Fruit fly (Drosophila melanogaster): ENCODE data around the gene CG9368.

The CG9368 gene

dm6 chr3L:19580709-19581227 is 20.7 kb upstream of the CG9368 start:
- peak; percentile 10; the same call in 1 of the 2 replicates for TF ChIP-seq Ravus (GFP tag; IDR thresholded peaks at IDR 0.05)
- TF ChIP-seq ewg (GFP tag; optimal IDR thresholded peaks at IDR 0.05), result peak; percentile 63
- TF ChIP-seq hb (GFP tag; IDR thresholded peaks at IDR 0.05; ENCODE audit: partially characterized antibody), result no peak
- TF ChIP-seq Oli (tag; optimal IDR thresholded peaks at IDR 0.05), result no peak
- peak; percentile 67 for TF ChIP-seq Nf-YC (tag; optimal IDR thresholded peaks at IDR 0.05)
- peak; percentile 90 for TF ChIP-seq Deaf1 (tag; optimal IDR thresholded peaks at IDR 0.05)
- TF ChIP-seq CG42726 (GFP tag; IDR thresholded peaks at IDR 0.05; ENCODE audit: partially characterized antibody), result no peak
- no peak for TF ChIP-seq cas (GFP tag; IDR thresholded peaks at IDR 0.05)
- TF ChIP-seq Trl (optimal IDR thresholded peaks at IDR 0.05), result peak; percentile 33 to 68
- no peak for TF ChIP-seq Trl (GFP tag; optimal IDR thresholded peaks at IDR 0.05)
- TF ChIP-seq CG18011 (GFP tag; optimal IDR thresholded peaks at IDR 0.05), result no peak
- no peak for TF ChIP-seq Bteb2 (GFP tag; optimal IDR thresholded peaks at IDR 0.05)
- no peak for TF ChIP-seq tin (GFP tag; optimal IDR thresholded peaks at IDR 0.05)
- no peak for TF ChIP-seq disco-r (GFP tag; optimal IDR thresholded peaks at IDR 0.05)
- no peak for TF ChIP-seq oc (tag; optimal IDR thresholded peaks at IDR 0.05)
- no peak for TF ChIP-seq CG34376 (GFP tag; optimal IDR thresholded peaks at IDR 0.05)
- no peak for TF ChIP-seq Poxn (GFP tag; IDR thresholded peaks at IDR 0.05)
- no peak for TF ChIP-seq CG9437 (GFP tag; optimal IDR thresholded peaks at IDR 0.05)
- no peak for TF ChIP-seq CG17912 (GFP tag; optimal IDR thresholded peaks at IDR 0.05)
- peak; percentile 60 for TF ChIP-seq CG13894 (tag; optimal IDR thresholded peaks at IDR 0.05)
- TF ChIP-seq nerfin-1 (tag; optimal IDR thresholded peaks at IDR 0.05), result no peak
- no peak for TF ChIP-seq Scr (GFP tag; IDR thresholded peaks at IDR 0.05; ENCODE audit: partially characterized antibody)
- no peak for TF ChIP-seq CG2199 (GFP tag; IDR thresholded peaks at IDR 0.05)

dm6 chr3L:19584369-19584915 is 17.0 kb upstream of the CG9368 start, which contains the start of gene Shal:
Gene Shal, minus strand, starts transcription at chr3L:19584568.
- no peak for TF ChIP-seq ham (GFP tag; IDR thresholded peaks at IDR 0.05)
- TF ChIP-seq CG8281 (tag; optimal IDR thresholded peaks at IDR 0.05), result no peak
- TF ChIP-seq z (GFP tag; IDR thresholded peaks at IDR 0.05), result no peak
- 0 out of 3 replicates have a peak, but pooled peaks have one; percentile 19 for TF ChIP-seq C15 (GFP tag; IDR thresholded peaks at IDR 0.05)
- no peak for TF ChIP-seq otp (GFP tag; IDR thresholded peaks at IDR 0.05)
- TF ChIP-seq CG18011 (GFP tag; optimal IDR thresholded peaks at IDR 0.05), result no peak
- no peak for TF ChIP-seq Hr78 (GFP tag; optimal IDR thresholded peaks at IDR 0.05)
- TF ChIP-seq CG9876 (GFP tag; optimal IDR thresholded peaks at IDR 0.05), result no peak
- no peak for TF ChIP-seq CG2199 (GFP tag; IDR thresholded peaks at IDR 0.05)
- TF ChIP-seq seq (GFP tag; IDR thresholded peaks at IDR 0.05), result 0 out of 2 replicates have a peak, but pooled peaks have one; percentile 6
- no peak for TF ChIP-seq Rfx (GFP tag; IDR thresholded peaks at IDR 0.05)
- no peak for TF ChIP-seq tll (GFP tag; optimal IDR thresholded peaks at IDR 0.05)
- no peak for TF ChIP-seq Hr39 (optimal IDR thresholded peaks at IDR 0.05)
- TF ChIP-seq CG10565 (GFP tag; optimal IDR thresholded peaks at IDR 0.05), result no peak
- 0 out of 2 replicates have a peak, but pooled peaks have one; percentile 28 for TF ChIP-seq CG32532 (GFP tag; IDR thresholded peaks at IDR 0.05)
- no peak for TF ChIP-seq CG17361 (GFP tag; IDR thresholded peaks at IDR 0.05)
- TF ChIP-seq CG16779 (GFP tag; IDR thresholded peaks at IDR 0.05), result peak; percentile 26; the same call in 1 of the 2 replicates
- no peak for TF ChIP-seq shn (GFP tag; optimal IDR thresholded peaks at IDR 0.05)
- TF ChIP-seq CG32767 (GFP tag; IDR thresholded peaks at IDR 0.05), result no peak
- TF ChIP-seq Hr3 (GFP tag; optimal IDR thresholded peaks at IDR 0.05), result no peak
- TF ChIP-seq Hr51 (GFP tag; optimal IDR thresholded peaks at IDR 0.05), result no peak
- TF ChIP-seq Deaf1 (tag; optimal IDR thresholded peaks at IDR 0.05), result peak; percentile 93
- no peak for TF ChIP-seq croc (GFP tag; conservative IDR thresholded peaks at IDR 0.05)
- no peak for TF ChIP-seq ro (GFP tag; IDR thresholded peaks at IDR 0.05)
- peak; percentile 22; the same call in 1 of the 2 replicates for TF ChIP-seq Bgb (GFP tag; IDR thresholded peaks at IDR 0.05; ENCODE audit: partially characterized antibody)
- TF ChIP-seq E2f1 (GFP tag; IDR thresholded peaks at IDR 0.05), result no peak
- peak; percentile 86 for TF ChIP-seq ewg (GFP tag; optimal IDR thresholded peaks at IDR 0.05)
- no peak for TF ChIP-seq CG11504 (tag; optimal IDR thresholded peaks at IDR 0.05)
- TF ChIP-seq CG10431 (GFP tag; optimal IDR thresholded peaks at IDR 0.05), result no peak
- TF ChIP-seq CG12769 (tag; optimal IDR thresholded peaks at IDR 0.05), result peak; percentile 6
